Fruit fly (Drosophila melanogaster): ENCODE data around the gene Spn28Da.
A peak's percentile ranks its signal among the peaks of the same experiment; 100 is the strongest.

The Spn28Da gene

dm6 chr2L:7871821-7872524 lies 17.0 kb downstream of the Spn28Da start (continued):
- TF ChIP-seq CG4730 (GFP tag; IDR thresholded peaks at IDR 0.05), result peak; percentile 15; the same call in 1 of the 2 replicates
- TF ChIP-seq Med (GFP tag), result peak; percentile 32
- no peak for TF ChIP-seq Hr78 (GFP tag; optimal IDR thresholded peaks at IDR 0.05)
- TF ChIP-seq CG12744 (GFP tag; optimal IDR thresholded peaks at IDR 0.05), result no peak
- no peak for TF ChIP-seq crol (GFP tag; IDR thresholded peaks at IDR 0.05)
- peak; percentile 31 for TF ChIP-seq HHEX (GFP tag; optimal IDR thresholded peaks at IDR 0.05)
- TF ChIP-seq chinmo (GFP tag; IDR thresholded peaks at IDR 0.05; ENCODE audit: partially characterized antibody), result 0 out of 4 replicates have a peak, but pooled peaks have one; percentile 34
- TF ChIP-seq ab (GFP tag; optimal IDR thresholded peaks at IDR 0.05), result no peak
- TF ChIP-seq Spps (tag; optimal IDR thresholded peaks at IDR 0.05), result no peak
- no peak for TF ChIP-seq CG1792 (GFP tag; optimal IDR thresholded peaks at IDR 0.05)
- TF ChIP-seq CG7839 (tag; optimal IDR thresholded peaks at IDR 0.05), result peak; percentile 72
- no peak for TF ChIP-seq luna (GFP tag; optimal IDR thresholded peaks at IDR 0.05)
- TF ChIP-seq ham (GFP tag; IDR thresholded peaks at IDR 0.05), result no peak
- peak; percentile 20 for TF ChIP-seq ind (GFP tag; optimal IDR thresholded peaks at IDR 0.05)
- no peak for TF ChIP-seq fd102C (GFP tag; optimal IDR thresholded peaks at IDR 0.05)
- no peak for TF ChIP-seq rib (GFP tag; IDR thresholded peaks at IDR 0.05)
- no peak for TF ChIP-seq CG12236 (GFP tag; optimal IDR thresholded peaks at IDR 0.05)
- peak; percentile 18 for TF ChIP-seq Blimp-1 (GFP tag; optimal IDR thresholded peaks at IDR 0.05)
- peak; percentile 8 for TF ChIP-seq Usf (GFP tag; optimal IDR thresholded peaks at IDR 0.05)
- no peak for TF ChIP-seq GATAe (GFP tag; conservative IDR thresholded peaks at IDR 0.05)
- no peak for TF ChIP-seq CG18764 (GFP tag; optimal IDR thresholded peaks at IDR 0.05)
- TF ChIP-seq kah (GFP tag; optimal IDR thresholded peaks at IDR 0.05), result no peak
- peak; percentile 47; the same call in 1 of the 2 replicates for TF ChIP-seq lmd (GFP tag; IDR thresholded peaks at IDR 0.05)
- peak; percentile 26 for TF ChIP-seq Ssrp (tag; optimal IDR thresholded peaks at IDR 0.05)
- TF ChIP-seq CG6791 (GFP tag; IDR thresholded peaks at IDR 0.05; ENCODE audit: partially characterized antibody), result no peak
- TF ChIP-seq disco-r (GFP tag; optimal IDR thresholded peaks at IDR 0.05), result peak; percentile 20
- no peak for TF ChIP-seq Deaf1 (tag; optimal IDR thresholded peaks at IDR 0.05)
- no peak for TF ChIP-seq sd (tag; optimal IDR thresholded peaks at IDR 0.05)
- no peak for TF ChIP-seq ci (GFP tag; IDR thresholded peaks at IDR 0.05)
- TF ChIP-seq ro (GFP tag; IDR thresholded peaks at IDR 0.05), result no peak
- peak; percentile 37; the same call in 1 of the 2 replicates for TF ChIP-seq sob (GFP tag; IDR thresholded peaks at IDR 0.05)
- no peak for TF ChIP-seq CG6272 (GFP tag; IDR thresholded peaks at IDR 0.05)
- TF ChIP-seq twi (tag; optimal IDR thresholded peaks at IDR 0.05), result no peak
- no peak; the same call in 1 of the 2 replicates for TF ChIP-seq bbx (GFP tag; IDR thresholded peaks at IDR 0.05; ENCODE audit: partially characterized antibody)
- no peak for TF ChIP-seq CG10979 (tag; optimal IDR thresholded peaks at IDR 0.05)
- no peak for TF ChIP-seq da (GFP tag; optimal IDR thresholded peaks at IDR 0.05)
- TF ChIP-seq exex (tag; optimal IDR thresholded peaks at IDR 0.05), result no peak
- peak; percentile 80 for TF ChIP-seq CG2678 (tag; optimal IDR thresholded peaks at IDR 0.05)
- TF ChIP-seq Xrp1 (GFP tag; IDR thresholded peaks at IDR 0.05), result no peak; the same call in 1 of the 2 replicates
- no peak for TF ChIP-seq CG17186 (GFP tag; optimal IDR thresholded peaks at IDR 0.05)
- TF ChIP-seq hb (GFP tag; IDR thresholded peaks at IDR 0.05; ENCODE audit: partially characterized antibody), result no peak
- no peak for TF ChIP-seq CG11456 (GFP tag; IDR thresholded peaks at IDR 0.05)
- 0 out of 2 replicates have a peak, but pooled peaks have one; percentile 33 for TF ChIP-seq danr (GFP tag; IDR thresholded peaks at IDR 0.05)
- no peak for TF ChIP-seq Elba2 (GFP tag; optimal IDR thresholded peaks at IDR 0.05)
- peak; percentile 27; the same call in 1 of the 2 replicates for TF ChIP-seq Rfx (GFP tag; IDR thresholded peaks at IDR 0.05)
- no peak for TF ChIP-seq NC2β (GFP tag; optimal IDR thresholded peaks at IDR 0.05)
- no peak for TF ChIP-seq peb (GFP tag; IDR thresholded peaks at IDR 0.05)
- TF ChIP-seq H2.0 (GFP tag; IDR thresholded peaks at IDR 0.05), result peak; percentile 17; the same call in 1 of the 2 replicates
- TF ChIP-seq pita (GFP tag; optimal IDR thresholded peaks at IDR 0.05), result no peak
- TF ChIP-seq CG3838 (GFP tag; optimal IDR thresholded peaks at IDR 0.05), result no peak

Measured in whole organism, embryonic.